Worm (Caenorhabditis elegans): ENCODE measurements around the gene C25G4.7.
"Not testable (repeated sequence)": the region's sequence is repeated elsewhere in the genome, so short reads cannot be mapped to it uniquely, and the experiment has no call there.

The C25G4.7 gene

ce11 chrIV:12468359-12468758, 11.6 kb downstream of the C25G4.7 start, which contains the start of gene igdb-2:
TSS of gene igdb-2 (plus strand) at chrIV:12468659.
- TF ChIP-seq cebp-2 (GFP tag; IDR thresholded peaks at IDR 0.05) (no peak), Y79H2A.3 (GFP tag; conservative IDR thresholded peaks at IDR 0.05) (no peak), B0035.1 (tag; optimal IDR thresholded peaks at IDR 0.05) (no peak), nhr-80 (tag; optimal IDR thresholded peaks at IDR 0.05) (no peak), madf-8 (GFP tag; conservative IDR thresholded peaks at IDR 0.05) (no peak), lin-54 (GFP tag; optimal IDR thresholded peaks at IDR 0.05) (no peak), atf-7 (tag; optimal IDR thresholded peaks at IDR 0.05) (no peak), F49E8.2 (tag; optimal IDR thresholded peaks at IDR 0.05; ENCODE audit: insufficient read depth) (no peak), hmg-1.2 (GFP tag; IDR thresholded peaks at IDR 0.05) (no peak), nhr-120 (GFP tag; IDR thresholded peaks at IDR 0.05) (no peak), snpc-1.1 (tag; optimal IDR thresholded peaks at IDR 0.05; ENCODE audit: insufficient read depth) (no peak), D2030.7 (GFP tag; IDR thresholded peaks at IDR 0.05) (no peak), sea-2 (GFP tag; IDR thresholded peaks at IDR 0.05) (no peak), C17E4.6 (GFP tag; IDR thresholded peaks at IDR 0.05) (no peak), hmg-20 (GFP tag; IDR thresholded peaks at IDR 0.05) (no peak), lsl-1 (GFP tag; optimal IDR thresholded peaks at IDR 0.05) (no peak)

DNA sequence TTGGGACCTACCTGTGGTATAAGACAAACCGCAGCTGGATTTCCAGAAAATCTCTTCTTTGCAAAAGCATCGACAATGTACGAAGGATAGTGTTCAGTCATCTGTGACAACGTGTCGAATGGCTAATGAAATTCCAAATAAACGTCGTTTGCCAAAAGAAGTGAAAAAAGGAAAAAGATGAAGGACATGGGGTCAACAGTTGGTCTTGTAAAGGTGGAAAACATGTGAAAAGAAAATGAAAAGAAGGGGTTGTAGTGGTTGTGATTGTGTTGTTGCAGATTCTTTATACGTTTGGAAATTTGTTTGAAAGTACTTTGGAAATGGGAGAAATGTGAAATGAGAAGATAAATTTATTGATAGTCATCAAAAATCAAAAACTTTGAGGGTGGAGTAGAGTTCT, 20.2 kb downstream of the C25G4.7 start, which contains the start of gene T04A11.1:
TSS of gene T04A11.1 (minus strand) at position 101 of the 400 bp plus-strand sequence.
- not testable (repeated sequence) for TF ChIP-seq dpff-1 (tag; optimal IDR thresholded peaks at IDR 0.05); somi-1 (GFP tag; optimal IDR thresholded peaks at IDR 0.05); attf-3 (GFP tag; conservative IDR thresholded peaks at IDR 0.05)

ce11 chrIV:12478711-12479110, 22.0 kb downstream of the C25G4.7 start, which contains the start of gene igdb-1:
TSS of gene igdb-1 (plus strand) at chrIV:12479011.
- not testable (repeated sequence) for TF ChIP-seq nfya-1 (tag; optimal IDR thresholded peaks at IDR 0.05; ENCODE audit: borderline replicate concordance, insufficient read depth); fkh-3 (tag; optimal IDR thresholded peaks at IDR 0.05); gei-17 (GFP tag; optimal IDR thresholded peaks at IDR 0.05)

DNA sequence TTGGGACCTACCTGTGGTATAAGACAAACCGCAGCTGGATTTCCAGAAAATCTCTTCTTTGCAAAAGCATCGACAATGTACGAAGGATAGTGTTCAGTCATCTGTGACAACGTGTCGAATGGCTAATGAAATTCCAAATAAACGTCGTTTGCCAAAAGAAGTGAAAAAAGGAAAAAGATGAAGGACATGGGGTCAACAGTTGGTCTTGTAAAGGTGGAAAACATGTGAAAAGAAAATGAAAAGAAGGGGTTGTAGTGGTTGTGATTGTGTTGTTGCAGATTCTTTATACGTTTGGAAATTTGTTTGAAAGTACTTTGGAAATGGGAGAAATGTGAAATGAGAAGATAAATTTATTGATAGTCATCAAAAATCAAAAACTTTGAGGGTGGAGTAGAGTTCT, 27.8 kb downstream of the C25G4.7 start, which contains the start of gene T04A11.4:
TSS of gene T04A11.4 (minus strand) at position 101 of the 400 bp plus-strand sequence.
- not testable (repeated sequence) for TF ChIP-seq pha-4 (tag; optimal IDR thresholded peaks at IDR 0.05); ztf-25 (GFP tag; IDR thresholded peaks at IDR 0.05); F55B11.4 (tag; optimal IDR thresholded peaks at IDR 0.05; ENCODE audit: borderline replicate concordance, insufficient read depth)

ce11 chrIV:12487194-12487593, 30.5 kb downstream of the C25G4.7 start, which contains the start of gene sru-26:
TSS of gene sru-26 (plus strand) at chrIV:12487494.
- no peak for TF ChIP-seq efl-1 (GFP tag; optimal IDR thresholded peaks at IDR 0.05)
- no peak for TF ChIP-seq athp-1 (tag; optimal IDR thresholded peaks at IDR 0.05)
- no peak for TF ChIP-seq ceh-100 (GFP tag; IDR thresholded peaks at IDR 0.05)

ce11 chrIV:12490491-12490890, 33.8 kb downstream of the C25G4.7 start, which contains the start of gene him-6:
TSS of gene him-6 (plus strand) at chrIV:12490791.
- TF ChIP-seq lin-26 (GFP tag; IDR thresholded peaks at IDR 0.05) (no peak), egl-44 (GFP tag; IDR thresholded peaks at IDR 0.05) (no peak), F57A8.1 (GFP tag; optimal IDR thresholded peaks at IDR 0.05) (no peak)
